Worm (Caenorhabditis elegans): ENCODE data around the gene lron-4.

DNA sequence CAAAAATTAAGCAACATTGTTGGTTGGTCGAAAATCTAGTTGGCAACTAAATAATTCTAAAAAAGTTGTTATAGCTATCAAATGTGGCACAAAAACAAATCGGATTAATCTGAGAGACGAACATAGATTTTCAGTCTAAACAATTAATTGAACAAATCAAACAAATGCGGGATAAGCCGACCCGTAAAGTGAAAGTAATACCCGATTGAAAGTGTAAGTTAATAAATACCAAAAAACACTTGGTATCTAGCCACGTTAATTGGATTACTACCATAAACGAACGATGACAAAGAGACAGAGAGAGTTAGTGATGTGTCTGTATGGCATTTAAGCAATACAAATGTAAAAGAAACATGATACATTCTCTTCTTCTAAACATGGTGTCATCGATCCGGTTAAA is 18.0 kb downstream of the lron-4 start:
- TF ChIP-seq unc-39 (tag; optimal IDR thresholded peaks at IDR 0.05) (no peak), pha-4 (tag; optimal IDR thresholded peaks at IDR 0.05) (no peak), lsy-2 (tag; optimal IDR thresholded peaks at IDR 0.05) (no peak), elt-1 (tag; optimal IDR thresholded peaks at IDR 0.05; ENCODE audit: borderline replicate concordance, insufficient read depth) (no peak), nhr-76 (tag; optimal IDR thresholded peaks at IDR 0.05) (no peak), nhr-237 (tag; optimal IDR thresholded peaks at IDR 0.05) (no peak), unc-120 (tag; optimal IDR thresholded peaks at IDR 0.05; ENCODE audit: poor library complexity, severe bottlenecking) (no peak), ham-2 (GFP tag; optimal IDR thresholded peaks at IDR 0.05) (no peak), nhr-28 (tag; optimal IDR thresholded peaks at IDR 0.05) (no peak)
